Fruit fly (Drosophila melanogaster) whole organism, embryonic: ENCODE measurements around the gene CG17027.

Source experiments
- CG10979 ChIP-seq: fragments of 200-800 bp; sonication (Bioruptor generic); optimal IDR thresholded peaks from 2 replicates; lab custom pipeline; 2018; ENCODE audit warnings: missing biosample characterization, mild to moderate bottlenecking, missing genetic modification characterization, moderate library complexity
- CG11696 ChIP-seq: fragments of 200-800 bp; sonication (Bioruptor generic); IDR thresholded peaks from 2 replicates; pipeline ENCODE4 v1.3.6; 2022; ENCODE audit warnings: missing biosample characterization, missing genetic modification characterization
- CG1233 ChIP-seq: fragments of 200-800 bp; sonication (Bioruptor generic); optimal IDR thresholded peaks from 4 replicates; lab custom pipeline; 2018; ENCODE audit warnings: missing biosample characterization, mild to moderate bottlenecking, missing genetic modification characterization
- CG13775 ChIP-seq: fragments of 200-800 bp; sonication (Bioruptor generic); optimal IDR thresholded peaks from 3 replicates; lab custom pipeline; 2017; ENCODE audit warnings: missing biosample characterization, mild to moderate bottlenecking, missing genetic modification characterization
- CG14710 ChIP-seq: fragments of 200-800 bp; sonication (Bioruptor generic); optimal IDR thresholded peaks from 3 replicates; lab custom pipeline; 2019; ENCODE audit warnings: missing biosample characterization, mild to moderate bottlenecking, missing genetic modification characterization, moderate library complexity
- CG1603 ChIP-seq: fragments of 200-800 bp; sonication (Bioruptor generic); optimal IDR thresholded peaks from 2 replicates; lab custom pipeline; 2019; ENCODE audit warnings: missing biosample characterization, mild to moderate bottlenecking, missing genetic modification characterization, moderate library complexity
- CG17612 ChIP-seq: fragments of 200-800 bp; sonication (Bioruptor generic); IDR thresholded peaks from 2 replicates; pipeline ENCODE4 v1.3.6; 2022; ENCODE audit warnings: missing biosample characterization, missing genetic modification characterization
- CG17829 ChIP-seq: fragments of 200-800 bp; optimal IDR thresholded peaks from 2 replicates; lab custom pipeline; 2019; ENCODE audit warnings: missing biosample characterization, mild to moderate bottlenecking, missing genetic modification characterization, moderate library complexity
- CG18262 ChIP-seq: fragments of 200-800 bp; optimal IDR thresholded peaks from 3 replicates; lab custom pipeline; 2019; ENCODE audit warnings: missing biosample characterization, mild to moderate bottlenecking, missing genetic modification characterization, moderate library complexity
- CG30020 ChIP-seq: fragments of 200-800 bp; optimal IDR thresholded peaks from 2 replicates; lab custom pipeline; 2019; ENCODE audit warnings: missing biosample characterization, mild to moderate bottlenecking, missing genetic modification characterization, moderate library complexity
- CG32767 ChIP-seq: fragments of 200-800 bp; sonication (Bioruptor generic); IDR thresholded peaks from 2 replicates; pipeline ENCODE4 v1.3.6; 2022; ENCODE audit warnings: missing biosample characterization, missing genetic modification characterization
- CG3847 ChIP-seq: fragments of 200-800 bp; sonication (Bioruptor generic); IDR thresholded peaks from 2 replicates; pipeline ENCODE4 v1.3.6; 2022; ENCODE audit warnings: missing biosample characterization, missing genetic modification characterization
- CG3995 ChIP-seq: fragments of 200-800 bp; sonication (Bioruptor generic); optimal IDR thresholded peaks from 3 replicates; lab custom pipeline; 2016; ENCODE audit warnings: missing biosample characterization, missing genetic modification characterization
- CG5245 ChIP-seq: fragments of 200-800 bp; sonication (Bioruptor generic); optimal IDR thresholded peaks from 3 replicates; lab custom pipeline; 2016; ENCODE audit warnings: missing biosample characterization, missing genetic modification characterization
- CG5953 ChIP-seq: fragments of 200-800 bp; sonication (Bioruptor generic); IDR thresholded peaks from 2 replicates; pipeline ENCODE4 v1.3.6; 2022; ENCODE audit warnings: missing biosample characterization, missing genetic modification characterization
- CG7556 ChIP-seq: fragments of 200-800 bp; sonication (Bioruptor generic); optimal IDR thresholded peaks from 2 replicates; lab custom pipeline; 2017; ENCODE audit warnings: missing biosample characterization, mild to moderate bottlenecking, missing genetic modification characterization
- CG7839 ChIP-seq: fragments of 200-800 bp; sonication (Bioruptor generic); optimal IDR thresholded peaks from 3 replicates; lab custom pipeline; 2018; ENCODE audit warnings: missing biosample characterization, mild to moderate bottlenecking, missing genetic modification characterization, moderate library complexity
- CG7928 ChIP-seq: fragments of 200-800 bp; sonication (Bioruptor generic); optimal IDR thresholded peaks from 2 replicates; lab custom pipeline; 2017; ENCODE audit warnings: missing biosample characterization, mild to moderate bottlenecking, missing genetic modification characterization
- CG8388 ChIP-seq: fragments of 200-800 bp; sonication (Bioruptor generic); optimal IDR thresholded peaks from 2 replicates; lab custom pipeline; 2019; ENCODE audit warnings: missing biosample characterization, mild to moderate bottlenecking, missing genetic modification characterization, moderate library complexity
- CG8924 ChIP-seq: fragments of 200-800 bp; optimal IDR thresholded peaks from 3 replicates; lab custom pipeline; 2019; ENCODE audit warnings: missing biosample characterization, mild to moderate bottlenecking, missing genetic modification characterization, moderate library complexity
- D ChIP-seq, 2 experiments: fragments of 200-800 bp in 1 of 2; fragments of >200 bp in 1 of 2; sonication (Bioruptor generic) in 1 of 2; optimal IDR thresholded peaks; 2 replicates in 1 of 2; 3 replicates in 1 of 2; lab custom pipeline; 2017; ENCODE audit warnings: mild to moderate bottlenecking in 1 of 2, missing biosample characterization in 1 of 2, missing genetic modification characterization in 1 of 2, missing genetic modification reagents in 1 of 2
- Dref ChIP-seq: fragments of 200-800 bp; sonication (Bioruptor generic); IDR thresholded peaks from 2 replicates; pipeline ENCODE4 v1.3.6; 2022; ENCODE audit warnings: missing biosample characterization, missing genetic modification characterization
- E2f2 ChIP-seq: fragments of 200-800 bp; sonication (Bioruptor generic); IDR thresholded peaks from 2 replicates; pipeline ENCODE4 v1.3.6; 2022; ENCODE audit warnings: missing biosample characterization, missing genetic modification characterization
- MTF-1 ChIP-seq: fragments of 200-800 bp; sonication (Bioruptor generic); optimal IDR thresholded peaks from 2 replicates; lab custom pipeline; 2018; ENCODE audit warnings: missing biosample characterization, mild to moderate bottlenecking, missing genetic modification characterization, borderline replicate concordance
- Med ChIP-seq: fragments of 200-800 bp; sonication (Bioruptor generic); peaks from one replicate; lab custom pipeline; 2016; ENCODE audit warnings: missing biosample characterization, missing genetic modification characterization, mild to moderate bottlenecking, inconsistent platforms, moderate library complexity
- Mes4 ChIP-seq: fragments of 200-800 bp; sonication (Bioruptor generic); optimal IDR thresholded peaks from 2 replicates; lab custom pipeline; 2016; ENCODE audit warnings: missing biosample characterization, missing genetic modification characterization
- NFAT ChIP-seq: fragments of 200-800 bp; sonication (Bioruptor generic); IDR thresholded peaks from 2 replicates; pipeline ENCODE4 v1.3.6; 2022; ENCODE audit warnings: missing biosample characterization, missing genetic modification characterization
- Neu2 ChIP-seq: fragments of 200-800 bp; sonication (Bioruptor generic); optimal IDR thresholded peaks from 3 replicates; lab custom pipeline; 2016; ENCODE audit warnings: missing biosample characterization, missing genetic modification characterization, borderline replicate concordance
- Nf-YB ChIP-seq: fragments of 200-800 bp; sonication (Bioruptor generic); optimal IDR thresholded peaks from 3 replicates; lab custom pipeline; 2019; ENCODE audit warnings: missing biosample characterization, mild to moderate bottlenecking, missing genetic modification characterization, moderate library complexity
- Oli ChIP-seq: fragments of 200-800 bp; sonication (Bioruptor generic); optimal IDR thresholded peaks from 2 replicates; lab custom pipeline; 2018; ENCODE audit warnings: missing biosample characterization, mild to moderate bottlenecking, missing genetic modification characterization, moderate library complexity
- Ssrp ChIP-seq: fragments of 200-800 bp; sonication (Bioruptor generic); optimal IDR thresholded peaks from 2 replicates; lab custom pipeline; 2018; ENCODE audit warnings: missing biosample characterization, mild to moderate bottlenecking, missing genetic modification characterization, moderate library complexity
- Vsx1 ChIP-seq: fragments of 200-800 bp; sonication (Bioruptor generic); optimal IDR thresholded peaks from 2 replicates; lab custom pipeline; 2017; ENCODE audit warnings: missing biosample characterization, mild to moderate bottlenecking, missing genetic modification characterization, missing genetic modification reagents
- ac ChIP-seq: fragments of 200-800 bp; sonication (Bioruptor generic); optimal IDR thresholded peaks from 3 replicates; lab custom pipeline; 2017; ENCODE audit warnings: missing biosample characterization, mild to moderate bottlenecking, missing genetic modification characterization
- bab2 ChIP-seq: fragments of 200-800 bp; sonication (Bioruptor generic); optimal IDR thresholded peaks from 2 replicates; lab custom pipeline; 2016; ENCODE audit warnings: missing biosample characterization, missing genetic modification characterization
- cg ChIP-seq: fragments of 200-800 bp; sonication (Bioruptor generic); optimal IDR thresholded peaks from 3 replicates; lab custom pipeline; 2019; ENCODE audit warnings: missing biosample characterization, mild to moderate bottlenecking, missing genetic modification characterization, moderate library complexity
- cwo ChIP-seq: fragments of 200-800 bp; sonication (Bioruptor generic); optimal IDR thresholded peaks from 3 replicates; lab custom pipeline; 2017; ENCODE audit warnings: missing biosample characterization, missing genetic modification characterization, mild to moderate bottlenecking, moderate library complexity, missing genetic modification reagents
- dan ChIP-seq: fragments of 200-800 bp; sonication (Bioruptor generic); IDR thresholded peaks from 2 replicates; pipeline ENCODE4 v1.3.6; 2022; ENCODE audit warnings: missing biosample characterization, missing genetic modification characterization
- dysf ChIP-seq: fragments of 200-800 bp; sonication (Bioruptor generic); IDR thresholded peaks from 3 replicates; pipeline ENCODE4 v1.3.6; 2022; ENCODE audit warnings: missing biosample characterization, missing genetic modification characterization
- luna ChIP-seq: fragments of 200-800 bp; sonication (Bioruptor generic); optimal IDR thresholded peaks from 2 replicates; lab custom pipeline; 2016; ENCODE audit warnings: missing biosample characterization, missing genetic modification characterization
- schlank ChIP-seq: fragments of 200-800 bp; sonication (Bioruptor generic); optimal IDR thresholded peaks from 2 replicates; lab custom pipeline; 2018; ENCODE audit warnings: missing biosample characterization, mild to moderate bottlenecking, missing genetic modification characterization

The CG17027 gene

DNA sequence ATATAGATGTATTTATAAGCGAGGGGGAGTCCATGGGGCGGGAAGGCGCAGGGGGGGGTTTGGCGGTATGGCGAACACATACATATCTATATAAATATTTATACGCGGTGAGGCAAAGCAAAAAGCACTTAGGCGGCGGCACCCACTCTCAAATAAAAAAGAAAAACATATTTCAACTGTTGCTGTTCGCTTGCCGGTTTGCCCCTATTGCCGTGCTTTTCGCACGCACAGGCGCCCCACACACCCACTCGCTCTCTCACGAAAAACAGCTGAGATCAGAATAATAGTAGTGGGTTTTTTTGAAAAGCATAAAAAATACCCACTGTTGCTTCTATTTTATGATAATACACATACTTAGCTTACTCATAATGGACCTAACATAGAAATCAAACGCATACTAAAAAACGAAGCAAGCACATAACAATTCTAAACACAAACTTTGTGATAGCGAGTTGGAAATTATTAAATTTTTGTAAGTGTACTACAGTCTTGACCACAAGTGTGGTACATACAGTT lies 21.3 kb downstream of the CG17027 start (continued):
- TF ChIP-seq Vsx1 (peak; percentile 52), CG17829 (tag; lab: Kevin White, UChicago) (peak; percentile 59), CG14710 (tag; lab: Kevin White, UChicago) (no peak), cwo (GFP tag; lab: Kevin White, UChicago) (peak; percentile 80), CG8924 (tag; lab: Kevin White, UChicago) (peak; percentile 84), CG18262 (tag; lab: Kevin White, UChicago) (peak; percentile 59), CG17612 (GFP tag; lab: Robert Waterston, UW) (peak; percentile 48; the same call in 1 of the 2 replicates), CG3995 (GFP tag; lab: Kevin White, UChicago) (peak; percentile 50), Med (peak; percentile 96), CG10979 (tag; lab: Kevin White, UChicago) (peak; percentile 10), CG1233 (peak; percentile 75), E2f2 (GFP tag; lab: Robert Waterston, UW) (peak; percentile 57), CG11696 (GFP tag; lab: Robert Waterston, UW) (peak; percentile 91), dan (no peak), MTF-1 (GFP tag; lab: Kevin White, UChicago) (no peak), luna (GFP tag; lab: Kevin White, UChicago) (peak; percentile 85), Nf-YB (peak; percentile 63), CG3847 (peak; percentile 69), ac (GFP tag; lab: Kevin White, UChicago) (no peak), Neu2 (peak; percentile 26), Ssrp (tag; lab: Kevin White, UChicago) (peak; percentile 41), CG5245 (GFP tag; lab: Kevin White, UChicago) (peak; percentile 34), CG5953 (GFP tag; lab: Robert Waterston, UW) (no peak), Dref (GFP tag; lab: Robert Waterston, UW) (no peak), CG8388 (GFP tag; lab: Kevin White, UChicago) (peak; percentile 49), CG13775 (GFP tag; lab: Kevin White, UChicago) (peak; percentile 74), CG7556 (GFP tag; lab: Kevin White, UChicago) (peak; percentile 81), bab2 (GFP tag; lab: Kevin White, UChicago) (peak; percentile 64), CG7839 (tag; lab: Kevin White, UChicago) (peak; percentile 86), dysf (GFP tag; lab: Robert Waterston, UW) (peak; percentile 85; the same call in 2 of the 3 replicates), CG30020 (tag; lab: Kevin White, UChicago) (no peak), CG7928 (GFP tag; lab: Kevin White, UChicago) (peak; percentile 16), NFAT (GFP tag; lab: Robert Waterston, UW) (no peak), Mes4 (GFP tag; lab: Kevin White, UChicago) (peak; percentile 42), CG1603 (tag; lab: Kevin White, UChicago) (peak; percentile 55), Oli (tag; lab: Kevin White, UChicago) (peak; percentile 81), CG32767 (peak; percentile 42; the same call in 1 of the 2 replicates), D (optimal IDR thresholded peaks at IDR 0.05; lab: Kevin White, UChicago) (no peak), D (GFP tag; optimal IDR thresholded peaks at IDR 0.05; lab: Kevin White, UChicago) (peak; percentile 23), schlank (tag; lab: Kevin White, UChicago) (peak; percentile 79), cg (GFP tag; lab: Kevin White, UChicago) (peak; percentile 34)
